Fruit fly (Drosophila melanogaster) S2 (cell line): Measurements from ENCODE around the gene Jhbp14.

ENCODE experiments used
- CG8478 ChIP-seq: fragments of >200 bp; optimal IDR thresholded peaks from 2 replicates; lab custom pipeline; 2018
- CTCF ChIP-seq, 2 experiments: fragments of >200 bp; optimal IDR thresholded peaks; 2 replicates each; lab custom pipeline; 2018

Jhbp14 gene

dm6 chr2L:13258702-13259101, 22.4 kb downstream of the Jhbp14 start:
- no peak for TF ChIP-seq CG8478 (lab: Kevin White, UChicago)
- no peak for TF ChIP-seq CTCF (optimal IDR thresholded peaks at IDR 0.05; lab: Kevin White, UChicago)

DNA sequence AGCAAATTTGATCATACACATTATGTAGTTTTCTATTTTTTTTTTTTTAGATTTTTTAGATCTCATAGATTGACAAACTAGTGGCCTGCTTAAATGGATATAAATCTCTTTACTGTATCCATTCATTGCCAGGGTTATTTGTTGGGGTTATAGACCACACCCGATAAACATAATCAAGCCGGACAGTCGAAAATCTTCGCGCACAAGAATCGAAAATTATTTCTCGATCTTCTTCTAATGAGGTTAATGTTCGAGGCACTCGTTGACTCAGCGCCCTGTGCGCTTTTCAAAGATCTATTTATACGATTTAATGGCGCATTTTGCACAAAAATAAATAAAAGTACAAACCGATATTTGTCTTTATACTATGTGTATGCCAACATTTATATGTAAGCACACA, 23.3 kb downstream of the Jhbp14 start, which contains the start of gene CG31730:
TSS of gene CG31730 (minus strand) at position 101 of the 400 bp plus-strand sequence.
- TF ChIP-seq CTCF (optimal IDR thresholded peaks at IDR 0.05; lab: Kevin White, UChicago) = no peak
- TF ChIP-seq CG8478 (lab: Kevin White, UChicago) = no peak

DNA sequence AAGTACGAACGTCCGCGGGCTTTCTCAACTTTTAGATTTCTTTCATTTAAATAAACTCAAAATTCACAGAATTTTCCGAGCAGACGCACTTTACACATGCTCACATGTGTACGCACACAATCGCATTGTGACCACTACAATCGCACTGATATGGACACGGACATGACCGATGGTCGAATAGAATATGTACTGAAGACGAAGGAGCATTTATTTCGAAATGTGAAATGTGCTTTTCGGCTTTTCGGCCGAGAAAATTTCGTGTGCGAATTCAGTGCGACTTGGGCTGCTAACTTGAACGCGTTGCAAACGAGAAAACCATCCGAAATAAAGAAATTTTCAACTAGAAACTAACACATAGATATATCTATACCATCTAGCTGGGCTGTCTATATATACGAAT, 24.4 kb downstream of the Jhbp14 start, which contains the start of gene CG44085:
TSS of gene CG44085 (plus strand) at position 269 of the 400 bp plus-strand sequence.
- TF ChIP-seq CTCF (optimal IDR thresholded peaks at IDR 0.05; lab: Kevin White, UChicago) (no peak), CG8478 (lab: Kevin White, UChicago) (no peak)

- TF ChIP-seq CTCF (optimal IDR thresholded peaks at IDR 0.05; lab: Kevin White, UChicago) (no peak), CG8478 (lab: Kevin White, UChicago) (no peak)
Observed at dm6 chr2L:13265776-13266175, 29.5 kb downstream of the Jhbp14 start, which contains the start of gene CG31848. CG31848 (minus strand) TSS chr2L:13265876.

DNA sequence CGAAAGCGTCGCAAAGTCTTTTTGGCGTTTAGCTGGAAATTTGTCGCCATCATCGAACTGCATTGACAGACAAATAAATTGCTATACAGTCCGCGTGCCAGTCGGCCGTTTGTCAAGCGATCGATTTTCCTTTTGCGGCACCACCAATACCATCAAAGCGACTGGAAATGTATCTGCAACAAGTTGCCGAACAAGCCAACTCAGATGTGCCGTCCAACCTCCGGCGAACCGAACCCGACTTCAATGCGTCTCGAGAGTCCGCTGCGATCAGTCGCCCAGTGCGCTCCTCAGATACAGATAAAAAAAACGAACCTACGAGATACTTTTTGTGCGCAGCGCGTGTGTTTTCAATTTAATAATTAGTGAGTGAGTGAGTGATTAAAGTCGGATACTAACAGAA, 30.3 kb downstream of the Jhbp14 start:
- no peak for TF ChIP-seq CTCF (optimal IDR thresholded peaks at IDR 0.05; lab: Kevin White, UChicago)
- no peak for TF ChIP-seq CG8478 (lab: Kevin White, UChicago)

DNA sequence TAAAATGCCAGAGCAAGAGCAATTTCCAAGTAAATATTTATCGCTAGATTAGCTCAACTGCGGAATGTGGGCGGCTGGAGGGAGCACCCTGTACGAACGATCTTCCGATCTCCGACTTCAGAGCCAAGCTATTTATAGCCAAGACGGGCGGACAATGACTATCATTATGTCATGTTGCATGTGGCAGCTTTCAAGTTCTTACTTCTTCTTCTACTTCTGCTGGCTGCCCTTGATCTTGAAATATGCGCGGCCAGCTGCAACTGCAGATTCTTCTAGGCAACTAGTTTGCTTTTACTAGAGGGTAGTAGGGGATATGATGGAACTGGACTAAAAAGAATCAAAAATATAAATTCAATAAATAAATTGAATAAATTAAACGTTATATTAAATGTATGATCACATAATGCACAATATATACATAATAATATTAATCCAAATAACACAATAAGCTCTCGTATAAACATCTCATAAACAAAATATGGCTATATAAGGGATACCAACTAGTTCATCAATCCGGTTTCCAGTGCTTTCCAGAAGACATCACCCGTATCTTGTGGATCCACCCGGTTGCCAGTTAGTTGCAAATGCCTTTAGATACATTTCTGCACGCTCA, 31.9 kb downstream of the Jhbp14 start:
- TF ChIP-seq CG8478 (lab: Kevin White, UChicago) = no peak
- no peak for TF ChIP-seq CTCF (optimal IDR thresholded peaks at IDR 0.05; lab: Kevin White, UChicago)

DNA sequence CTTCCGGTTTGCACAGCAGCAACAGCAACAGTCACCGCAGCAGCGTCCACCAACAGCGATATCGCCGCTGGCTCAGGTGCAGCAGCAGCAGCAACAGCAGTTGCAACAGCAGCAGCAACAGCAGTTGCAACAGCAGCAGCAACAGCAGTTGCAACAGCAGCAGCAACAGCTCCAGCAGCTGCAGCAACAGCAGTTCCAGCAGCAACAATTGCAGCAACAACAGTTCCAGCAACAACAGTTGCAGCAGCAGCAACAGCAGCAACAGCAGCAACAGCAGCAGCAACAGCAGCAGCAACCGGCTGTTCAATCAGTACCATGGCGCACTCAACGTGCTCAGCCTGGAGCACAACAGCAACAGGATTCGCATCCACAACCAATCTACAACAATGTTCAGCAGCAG, 36.2 kb downstream of the Jhbp14 start:
- TF ChIP-seq CG8478 (lab: Kevin White, UChicago) (no peak), CTCF (optimal IDR thresholded peaks at IDR 0.05; lab: Kevin White, UChicago) (no peak)

DNA sequence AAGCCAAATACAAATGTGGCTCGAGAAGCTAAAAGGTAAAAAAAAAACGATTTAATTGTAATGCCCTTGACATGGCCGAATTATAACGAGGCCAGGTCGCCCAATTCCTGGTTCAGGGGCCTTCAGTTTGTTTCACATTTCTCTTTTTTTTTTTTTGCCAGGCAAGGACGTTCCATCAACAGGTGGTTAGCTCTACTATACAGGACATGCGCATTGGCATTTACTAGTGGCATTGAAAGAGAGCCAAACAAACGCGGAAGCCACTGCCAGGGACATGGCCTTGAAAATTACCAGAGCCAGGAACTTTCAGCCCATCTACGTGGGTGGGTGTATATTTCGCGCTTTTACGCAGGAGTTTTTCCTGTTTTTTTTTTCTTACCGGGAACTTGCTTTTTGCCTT, 49.5 kb downstream of the Jhbp14 start:
- TF ChIP-seq CG8478 (lab: Kevin White, UChicago) = no peak
- no peak for TF ChIP-seq CTCF (optimal IDR thresholded peaks at IDR 0.05; lab: Kevin White, UChicago)

DNA sequence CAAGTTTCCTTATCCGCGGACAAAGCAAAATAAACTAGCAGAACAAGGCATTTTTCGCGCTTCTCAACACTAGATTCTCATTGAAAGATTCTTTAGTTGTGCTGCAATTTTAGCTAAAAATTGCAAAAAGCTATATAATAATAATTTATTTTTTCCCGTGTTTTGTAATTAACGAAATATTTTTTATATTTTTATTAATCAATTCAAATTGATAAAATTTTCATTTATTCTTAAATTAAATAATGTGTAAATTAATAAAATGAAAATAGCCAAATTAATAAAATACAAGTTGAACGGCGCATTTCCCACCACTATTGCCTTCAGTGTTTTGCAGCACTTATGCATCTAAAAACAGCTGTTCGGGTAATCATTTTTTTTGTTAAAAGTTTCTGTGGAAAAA, 50.2 kb downstream of the Jhbp14 start, which contains the start of the genes Drep4 and Uvrag:
TSS of gene Drep4 (minus strand) at position 7 of the 400 bp plus-strand sequence.
TSS of gene Uvrag (plus strand) at position 322 of the 400 bp plus-strand sequence.
- TF ChIP-seq CG8478 (lab: Kevin White, UChicago) (no peak), CTCF (optimal IDR thresholded peaks at IDR 0.05; lab: Kevin White, UChicago) (no peak)
